Worm (Caenorhabditis elegans): Measurements from ENCODE around the gene klp-18.
A peak's percentile ranks its signal among the peaks of the same experiment; 100 is the strongest.

klp-18 gene

ce11 chrIV:7051515-7051914, 11.5 kb downstream of the klp-18 start:
- TF ChIP-seq ceh-88 (GFP tag; IDR thresholded peaks at IDR 0.05), result no peak
- no peak for TF ChIP-seq mep-1 (tag; optimal IDR thresholded peaks at IDR 0.05)
- TF ChIP-seq grh-1 (GFP tag; IDR thresholded peaks at IDR 0.05), result 0 out of 2 replicates have a peak, but pooled peaks have one; percentile 4
- no peak for TF ChIP-seq blmp-1 (tag; optimal IDR thresholded peaks at IDR 0.05)
- no peak for TF ChIP-seq snpc-4 (tag; optimal IDR thresholded peaks at IDR 0.05)
- peak; percentile 4 for TF ChIP-seq nhr-85 (tag)
- no peak for TF ChIP-seq nhr-11 (tag; optimal IDR thresholded peaks at IDR 0.05)
- no peak for TF ChIP-seq tlp-1 (tag; optimal IDR thresholded peaks at IDR 0.05)
- no peak for TF ChIP-seq xbp-1 (tag; optimal IDR thresholded peaks at IDR 0.05)
- no peak for TF ChIP-seq C34B4.2 (tag; optimal IDR thresholded peaks at IDR 0.05)

- no peak for TF ChIP-seq lsy-2 (tag; optimal IDR thresholded peaks at IDR 0.05)
These were observed 12.1 kb downstream of the klp-18 start for ce11 chrIV:7052135-7052534.

ce11 chrIV:7057677-7058076, 17.7 kb downstream of the klp-18 start, which contains the start of gene srx-50:
srx-50 (plus strand) TSS chrIV:7057977.
- TF ChIP-seq snu-23 (GFP tag; optimal IDR thresholded peaks at IDR 0.05) (no peak), rnt-1 (tag; optimal IDR thresholded peaks at IDR 0.05) (no peak), swsn-7 (tag; optimal IDR thresholded peaks at IDR 0.05) (no peak), xbp-1 (tag; optimal IDR thresholded peaks at IDR 0.05) (no peak), lir-3 (tag; optimal IDR thresholded peaks at IDR 0.05; ENCODE audit: poor library complexity) (no peak), tlp-1 (tag; optimal IDR thresholded peaks at IDR 0.05) (no peak), grh-1 (GFP tag; IDR thresholded peaks at IDR 0.05) (no peak), aly-2 (tag; optimal IDR thresholded peaks at IDR 0.05) (no peak), fkh-10 (GFP tag; optimal IDR thresholded peaks at IDR 0.05) (no peak), lin-13 (GFP tag; optimal IDR thresholded peaks at IDR 0.05) (no peak), fos-1 (tag; optimal IDR thresholded peaks at IDR 0.05) (no peak), pag-3 (tag; optimal IDR thresholded peaks at IDR 0.05; ENCODE audit: borderline replicate concordance, insufficient read depth) (no peak)

ce11 chrIV:7062697-7063096, 22.7 kb downstream of the klp-18 start:
- TF ChIP-seq fkh-4 (tag; optimal IDR thresholded peaks at IDR 0.05; ENCODE audit: borderline replicate concordance) (no peak), elt-2 (tag; optimal IDR thresholded peaks at IDR 0.05) (no peak)

ce11 chrIV:7065022-7065421, 25.0 kb downstream of the klp-18 start, which contains the start of gene Y43B11AL.1:
Y43B11AL.1 (plus strand) TSS chrIV:7065322.
- no peak for TF ChIP-seq xbp-1 (tag; optimal IDR thresholded peaks at IDR 0.05)
- no peak for TF ChIP-seq elt-3 (tag; optimal IDR thresholded peaks at IDR 0.05)
- no peak for TF ChIP-seq tlp-1 (tag; optimal IDR thresholded peaks at IDR 0.05)
- no peak for TF ChIP-seq nhr-19 (GFP tag; conservative IDR thresholded peaks at IDR 0.05)
- TF ChIP-seq ztf-4 (tag; optimal IDR thresholded peaks at IDR 0.05), result no peak
- no peak for TF ChIP-seq snu-23 (GFP tag; optimal IDR thresholded peaks at IDR 0.05)
- TF ChIP-seq nhr-237 (tag; optimal IDR thresholded peaks at IDR 0.05), result no peak
- no peak for TF ChIP-seq nhr-77 (tag; optimal IDR thresholded peaks at IDR 0.05)
- TF ChIP-seq C16A3.4 (tag; optimal IDR thresholded peaks at IDR 0.05), result no peak
- TF ChIP-seq nhr-28 (tag; optimal IDR thresholded peaks at IDR 0.05), result no peak
- TF ChIP-seq nhr-85 (tag), result no peak
- no peak for TF ChIP-seq rnt-1 (tag; optimal IDR thresholded peaks at IDR 0.05)
- no peak for TF ChIP-seq mef-2 (tag; optimal IDR thresholded peaks at IDR 0.05)
- no peak for TF ChIP-seq lin-39 (tag; optimal IDR thresholded peaks at IDR 0.05)
- TF ChIP-seq fos-1 (tag; optimal IDR thresholded peaks at IDR 0.05), result no peak
- TF ChIP-seq F16B12.6 (tag; optimal IDR thresholded peaks at IDR 0.05), result no peak
- TF ChIP-seq efl-1 (optimal IDR thresholded peaks at IDR 0.05), result no peak
- TF ChIP-seq efl-1 (GFP tag; optimal IDR thresholded peaks at IDR 0.05 in 1 of 2), result no peak
- TF ChIP-seq mep-1 (tag; optimal IDR thresholded peaks at IDR 0.05), result no peak
- TF ChIP-seq pag-3 (tag; optimal IDR thresholded peaks at IDR 0.05; ENCODE audit: borderline replicate concordance, insufficient read depth), result no peak
- no peak for TF ChIP-seq alr-1 (tag; optimal IDR thresholded peaks at IDR 0.05; ENCODE audit: borderline replicate concordance)
